Worm (Caenorhabditis elegans) whole organism, L2 larva: ENCODE results near the gene F57G9.7.

Experiments used
- C34F6.9 ChIP-seq: fragments of 150-350 bp; optimal IDR thresholded peaks from 2 replicates; lab custom pipeline; 2014; ENCODE audit warnings: missing biosample characterization, missing genetic modification characterization
- F13H6.1 ChIP-seq: sonication (generic microtip); optimal IDR thresholded peaks from 2 replicates; lab custom pipeline; 2016; ENCODE audit warnings: missing genetic modification characterization, missing compliant biosample characterization
- R02D3.7 ChIP-seq: fragments of 150-350 bp; optimal IDR thresholded peaks from 2 replicates; lab custom pipeline; 2014; ENCODE audit warnings: missing biosample characterization, missing genetic modification characterization
- Y55F3AM.14 ChIP-seq: fragments of 200-800 bp; sonication (Bioruptor generic); optimal IDR thresholded peaks from 2 replicates; lab custom pipeline; 2018; ENCODE audit warnings: mild to moderate bottlenecking, missing genetic modification characterization, missing compliant biosample characterization
- ZK546.5 ChIP-seq: sonication (generic microtip); optimal IDR thresholded peaks from 2 replicates; lab custom pipeline; 2017; ENCODE audit warnings: missing biosample characterization, missing genetic modification characterization
- alr-1 ChIP-seq: fragments of 150-350 bp; optimal IDR thresholded peaks from 2 replicates; lab custom pipeline; 2014; ENCODE audit warnings: missing biosample characterization, missing genetic modification characterization
- aly-2 ChIP-seq: fragments of 150-350 bp; optimal IDR thresholded peaks from 2 replicates; lab custom pipeline; 2014; ENCODE audit warnings: missing biosample characterization, missing genetic modification characterization
- ama-1 ChIP-seq: fragments of 150-350 bp; optimal IDR thresholded peaks from 2 replicates; lab custom pipeline; 2018; ENCODE audit warnings: inconsistent platforms
- blmp-1 ChIP-seq: sonication (generic microtip); optimal IDR thresholded peaks from 2 replicates; lab custom pipeline; 2017; ENCODE audit warnings: missing genetic modification characterization, mild to moderate bottlenecking, missing compliant biosample characterization, antibody characterized with exemption, moderate library complexity; ENCODE audit not compliant: insufficient read depth
- ceh-16 ChIP-seq: fragments of 150-350 bp; optimal IDR thresholded peaks from 2 replicates; lab custom pipeline; 2014; ENCODE audit warnings: missing biosample characterization, missing genetic modification characterization
- ceh-82 ChIP-seq: fragments of 150-350 bp; optimal IDR thresholded peaks from 2 replicates; lab custom pipeline; 2014; ENCODE audit warnings: missing biosample characterization, missing genetic modification characterization
- crh-2 ChIP-seq: sonication (generic microtip); optimal IDR thresholded peaks from 2 replicates; lab custom pipeline; 2017; ENCODE audit warnings: missing biosample characterization, missing genetic modification characterization
- egl-27 ChIP-seq: sonication (generic microtip); optimal IDR thresholded peaks from 3 replicates; lab custom pipeline; 2017; ENCODE audit warnings: missing biosample characterization, missing genetic modification reagents, missing genetic modification characterization
- elt-1 ChIP-seq: fragments of 150-350 bp; optimal IDR thresholded peaks from 2 replicates; lab custom pipeline; 2014; ENCODE audit warnings: missing biosample characterization, missing genetic modification characterization
- fos-1 ChIP-seq: fragments of 150-350 bp; optimal IDR thresholded peaks from 2 replicates; lab custom pipeline; 2014; ENCODE audit warnings: missing biosample characterization, missing genetic modification characterization
- gmeb-1 ChIP-seq: fragments of 150-350 bp; optimal IDR thresholded peaks from 2 replicates; lab custom pipeline; 2014; ENCODE audit warnings: missing biosample characterization, missing genetic modification characterization
- lin-11 ChIP-seq: fragments of 150-350 bp; sonication (generic microtip); optimal IDR thresholded peaks from 2 replicates; lab custom pipeline; 2014; ENCODE audit warnings: missing biosample characterization, missing genetic modification characterization, inconsistent platforms, mixed read lengths
- lin-13 ChIP-seq: fragments of 150-350 bp; optimal IDR thresholded peaks from 2 replicates; lab custom pipeline; 2014; ENCODE audit warnings: missing biosample characterization, missing genetic modification reagents, missing genetic modification characterization
- lin-39 ChIP-seq: fragments of 150-350 bp; optimal IDR thresholded peaks from 2 replicates; lab custom pipeline; 2014; ENCODE audit warnings: missing biosample characterization, missing genetic modification reagents, missing genetic modification characterization
- lsy-2 ChIP-seq, 2 experiments: fragments of 150-350 bp in 1 of 2; sonication (generic microtip) in 1 of 2; optimal IDR thresholded peaks; 2 replicates each; lab custom pipeline; 2014 to 2017; ENCODE audit warnings: missing biosample characterization in 2 of 2, missing genetic modification characterization in 2 of 2
- mab-5 ChIP-seq: fragments of 150-350 bp; optimal IDR thresholded peaks from 2 replicates; lab custom pipeline; 2014; ENCODE audit warnings: missing biosample characterization, missing genetic modification characterization
- mdl-1 ChIP-seq, 2 experiments: fragments of 150-350 bp in 1 of 2; sonication (generic microtip) in 1 of 2; optimal IDR thresholded peaks; 2 replicates each; lab custom pipeline; 2017; ENCODE audit warnings: missing biosample characterization in 2 of 2, missing genetic modification characterization in 2 of 2
- nhr-10 ChIP-seq: sonication (generic microtip); optimal IDR thresholded peaks from 2 replicates; lab custom pipeline; 2017; ENCODE audit warnings: missing biosample characterization, missing genetic modification characterization
- nhr-11 ChIP-seq: fragments of 150-350 bp; optimal IDR thresholded peaks from 2 replicates; lab custom pipeline; 2014; ENCODE audit warnings: missing biosample characterization, missing genetic modification characterization
- nhr-12 ChIP-seq: fragments of 150-350 bp; optimal IDR thresholded peaks from 2 replicates; lab custom pipeline; 2014; ENCODE audit warnings: missing biosample characterization, missing genetic modification characterization
- nhr-129 ChIP-seq: fragments of 150-350 bp; optimal IDR thresholded peaks from 2 replicates; lab custom pipeline; 2014; ENCODE audit warnings: missing biosample characterization, missing genetic modification characterization
- nhr-25 ChIP-seq: fragments of 150-350 bp; sonication (generic microtip); optimal IDR thresholded peaks from 3 replicates; lab custom pipeline; 2014; ENCODE audit warnings: missing biosample characterization, missing genetic modification characterization
- nhr-6 ChIP-seq: fragments of 150-350 bp; optimal IDR thresholded peaks from 2 replicates; lab custom pipeline; 2014; ENCODE audit warnings: missing biosample characterization, missing genetic modification characterization
- nhr-77 ChIP-seq: fragments of 150-350 bp; optimal IDR thresholded peaks from 2 replicates; lab custom pipeline; 2014; ENCODE audit warnings: missing biosample characterization, missing genetic modification characterization
- peb-1 ChIP-seq: fragments of 150-350 bp; optimal IDR thresholded peaks from 2 replicates; lab custom pipeline; 2014; ENCODE audit warnings: missing biosample characterization, missing genetic modification characterization
- sem-4 ChIP-seq: fragments of 150-350 bp; optimal IDR thresholded peaks from 2 replicates; lab custom pipeline; 2014; ENCODE audit warnings: missing biosample characterization, missing genetic modification reagents, missing genetic modification characterization
- skn-1 ChIP-seq: sonication (generic microtip); optimal IDR thresholded peaks from 2 replicates; lab custom pipeline; 2017; ENCODE audit warnings: missing biosample characterization, missing genetic modification characterization
- sma-9 ChIP-seq, 2 experiments: fragments of 150-350 bp in 1 of 2; sonication (generic microtip) in 1 of 2; optimal IDR thresholded peaks; 2 replicates each; lab custom pipeline; 2014 to 2016; ENCODE audit warnings: missing genetic modification characterization in 2 of 2, mild to moderate bottlenecking in 1 of 2, missing biosample characterization in 1 of 2, missing compliant biosample characterization in 1 of 2, missing genetic modification reagents in 1 of 2, moderate library complexity in 1 of 2
- snpc-4 ChIP-seq: fragments of 150-350 bp; optimal IDR thresholded peaks from 2 replicates; lab custom pipeline; 2014; ENCODE audit warnings: missing biosample characterization, missing genetic modification characterization
- unc-39 ChIP-seq: fragments of 150-350 bp; optimal IDR thresholded peaks from 2 replicates; lab custom pipeline; 2014; ENCODE audit warnings: missing biosample characterization, missing genetic modification characterization
- unc-55 ChIP-seq: fragments of 150-350 bp; sonication (generic microtip); optimal IDR thresholded peaks from 3 replicates; lab custom pipeline; 2014; ENCODE audit warnings: missing biosample characterization, missing genetic modification reagents, missing genetic modification characterization
- unc-62 ChIP-seq: fragments of 150-350 bp; optimal IDR thresholded peaks from 2 replicates; lab custom pipeline; 2014; ENCODE audit warnings: missing biosample characterization, missing genetic modification reagents, missing genetic modification characterization
- zag-1 ChIP-seq: fragments of 150-350 bp; optimal IDR thresholded peaks from 2 replicates; lab custom pipeline; 2014; ENCODE audit warnings: missing biosample characterization, missing genetic modification characterization
- ztf-1 ChIP-seq: fragments of 200-800 bp; sonication (Bioruptor generic); conservative IDR thresholded peaks from 2 replicates; pipeline ENCODE4 v1.3.6; 2022; ENCODE audit warnings: missing genetic modification characterization, missing compliant biosample characterization
- ztf-11 ChIP-seq: sonication (generic microtip); optimal IDR thresholded peaks from 2 replicates; lab custom pipeline; 2017; ENCODE audit warnings: missing biosample characterization, missing genetic modification characterization
- ztf-4 ChIP-seq: fragments of 150-350 bp; optimal IDR thresholded peaks from 2 replicates; lab custom pipeline; 2014; ENCODE audit warnings: missing biosample characterization, missing genetic modification characterization

Gene F57G9.7

DNA sequence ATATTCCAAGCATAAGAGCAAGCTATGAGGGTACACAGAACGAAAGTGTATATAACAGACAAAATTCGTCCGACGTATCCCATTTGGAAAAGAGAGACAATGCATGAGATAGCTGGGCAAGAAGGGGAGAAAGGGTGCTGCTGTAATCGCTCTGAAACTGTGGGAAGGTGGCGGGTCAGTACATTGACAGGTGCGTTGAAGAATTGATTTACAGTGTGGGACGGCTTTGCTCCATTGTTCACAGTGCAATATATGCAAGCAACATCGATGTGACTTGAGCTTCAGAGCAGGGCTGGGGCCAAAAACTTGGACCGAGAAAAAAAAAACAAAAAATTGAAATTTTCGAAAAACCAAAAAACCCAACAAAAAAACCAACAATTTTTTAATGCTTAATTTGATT lies 12.6 kb upstream of the F57G9.7 start, which contains the start of gene F57G9.3:
F57G9.3 (minus strand) TSS at position 101 of the 400 bp plus-strand sequence.
- TF ChIP-seq elt-1 (tag; lab: Kevin White, UChicago) (no peak), fos-1 (tag; lab: Kevin White, UChicago) (no peak), ztf-1 (GFP tag; lab: Robert Waterston, UW) (no peak), ama-1 (lab: Kevin White, UChicago) (no peak)

DNA sequence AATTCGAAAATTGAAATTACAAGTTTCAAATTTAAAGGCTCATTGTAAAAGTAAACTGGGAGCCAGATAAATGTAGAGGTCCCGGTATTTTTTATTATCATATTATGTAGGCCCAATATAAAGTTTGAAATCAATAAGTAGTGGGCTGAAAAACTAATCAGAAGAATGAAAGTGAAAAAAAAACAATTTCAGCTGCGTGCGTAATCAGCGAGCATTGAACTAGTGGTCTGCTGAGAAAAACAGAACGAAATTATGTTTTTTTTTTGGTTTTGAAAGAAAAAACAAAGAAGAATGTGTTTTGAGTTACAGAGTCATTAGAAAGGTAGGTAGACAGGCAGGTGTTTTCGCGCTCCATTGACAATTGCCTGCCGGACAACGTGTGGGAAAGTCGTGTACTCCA lies 11.2 kb upstream of the F57G9.7 start, which contains the start of gene sre-31:
sre-31 (minus strand) TSS at position 101 of the 400 bp plus-strand sequence.
- TF ChIP-seq crh-2 (tag; lab: Kevin White, UChicago) (no peak), elt-1 (tag; lab: Kevin White, UChicago) (no peak), ztf-4 (tag; lab: Kevin White, UChicago) (no peak), nhr-10 (no peak), unc-55 (GFP tag; lab: Kevin White, UChicago) (no peak), nhr-12 (tag; lab: Kevin White, UChicago) (no peak), aly-2 (tag; lab: Kevin White, UChicago) (no peak), nhr-25 (tag; lab: Kevin White, UChicago) (no peak), lin-39 (tag; lab: Kevin White, UChicago) (no peak), zag-1 (no peak), mab-5 (tag; lab: Kevin White, UChicago) (no peak), fos-1 (tag; lab: Kevin White, UChicago) (no peak), nhr-77 (tag; lab: Kevin White, UChicago) (no peak), C34F6.9 (tag; lab: Kevin White, UChicago) (no peak), ama-1 (lab: Kevin White, UChicago) (no peak), lin-13 (no peak)
- TF ChIP-seq, all 48 proteins: peak for 0

DNA sequence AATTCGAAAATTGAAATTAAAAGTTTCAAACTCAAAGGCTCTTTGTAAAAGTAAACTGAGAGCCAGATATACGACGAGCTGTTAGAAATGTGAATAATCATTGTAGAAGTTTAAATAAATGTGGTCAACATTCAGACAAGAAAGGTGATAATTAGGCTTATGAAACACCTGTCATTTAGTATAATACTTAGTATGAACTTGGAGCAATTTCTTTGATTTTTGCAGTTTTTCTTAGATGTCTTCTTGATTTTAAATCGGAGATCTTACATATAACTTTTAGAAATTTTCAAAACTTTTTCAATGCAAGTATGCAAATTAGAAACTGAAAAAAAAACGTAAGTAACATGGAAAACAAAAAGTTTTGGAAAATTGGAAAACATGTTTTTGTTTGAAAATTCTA lies 8.8 kb upstream of the F57G9.7 start, which contains the start of gene sre-30:
sre-30 (minus strand) TSS at position 101 of the 400 bp plus-strand sequence.
- TF ChIP-seq unc-62 (GFP tag; lab: Kevin White, UChicago) (no peak), nhr-10 (no peak), lin-39 (tag; lab: Kevin White, UChicago) (no peak), nhr-6 (no peak), R02D3.7 (tag; lab: Kevin White, UChicago) (no peak), ztf-11 (no peak), ceh-82 (no peak), elt-1 (tag; lab: Kevin White, UChicago) (no peak), fos-1 (tag; lab: Kevin White, UChicago) (no peak), aly-2 (tag; lab: Kevin White, UChicago) (no peak), ZK546.5 (no peak), sma-9 (GFP tag; optimal IDR thresholded peaks at IDR 0.05; lab: Kevin White, UChicago) (no peak), sma-9 (tag; optimal IDR thresholded peaks at IDR 0.05; lab: Kevin White, UChicago) (no peak), F13H6.1 (tag; lab: Kevin White, UChicago) (no peak), peb-1 (no peak), alr-1 (tag; lab: Kevin White, UChicago) (no peak), Y55F3AM.14 (no peak), ceh-16 (no peak), blmp-1 (tag; lab: Kevin White, UChicago) (no peak), lin-13 (no peak)

DNA sequence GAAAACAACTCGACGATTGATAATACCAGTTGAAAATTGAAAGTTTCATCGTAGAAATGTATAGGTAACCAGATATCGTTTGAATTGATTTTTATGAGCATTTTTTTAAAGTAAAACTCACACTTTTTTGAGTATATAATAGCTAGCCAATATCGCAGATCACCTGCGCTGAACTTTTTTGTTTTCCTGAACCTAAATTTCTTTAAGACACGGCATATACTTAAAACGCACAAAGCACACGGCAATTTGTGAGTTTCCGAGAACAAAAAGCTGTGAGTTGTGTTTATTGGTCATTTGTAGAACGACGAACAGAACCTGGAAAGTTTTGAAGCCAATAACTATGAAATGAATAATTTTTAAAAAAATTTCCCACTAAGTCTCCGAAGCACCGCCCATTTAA lies 4.2 kb upstream of the F57G9.7 start, which contains the start of gene sre-29:
sre-29 (minus strand) TSS at position 101 of the 400 bp plus-strand sequence.
- no peak for TF ChIP-seq nhr-6
- no peak for TF ChIP-seq sem-4 (tag; lab: Kevin White, UChicago)
- no peak for TF ChIP-seq F13H6.1 (tag; lab: Kevin White, UChicago)
- no peak for TF ChIP-seq R02D3.7 (tag; lab: Kevin White, UChicago)
- no peak for TF ChIP-seq gmeb-1

DNA sequence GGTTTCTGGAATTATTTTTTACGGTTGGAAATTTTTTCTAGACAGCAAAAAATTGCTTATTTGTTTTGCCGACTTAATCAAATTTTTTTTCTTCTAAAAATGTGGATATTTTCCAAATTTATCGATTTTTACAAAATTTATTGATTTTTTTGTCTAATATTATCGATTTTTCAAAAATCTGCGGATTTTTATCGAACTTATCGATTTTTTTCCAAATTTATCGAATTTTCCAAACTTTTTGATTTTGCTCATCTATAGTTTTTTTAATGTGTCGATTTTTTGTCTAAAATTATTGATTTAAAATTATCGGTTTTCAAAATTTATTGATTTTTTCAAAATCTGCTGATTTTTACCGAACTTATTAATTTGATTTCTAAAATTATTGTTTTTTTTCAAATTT lies 3.4 kb downstream of the F57G9.7 start:
- TF ChIP-seq skn-1 (tag; lab: Kevin White, UChicago) (no peak), blmp-1 (tag; lab: Kevin White, UChicago) (no peak), ceh-82 (no peak), sem-4 (tag; lab: Kevin White, UChicago) (no peak), lin-11 (tag; lab: Kevin White, UChicago) (no peak), snpc-4 (tag; lab: Kevin White, UChicago) (no peak), mdl-1 (tag; optimal IDR thresholded peaks at IDR 0.05; lab: Kevin White, UChicago) (no peak), lsy-2 (tag; optimal IDR thresholded peaks at IDR 0.05; lab: Kevin White, UChicago) (no peak), ZK546.5 (no peak), nhr-11 (tag; lab: Kevin White, UChicago) (no peak), unc-39 (tag; lab: Kevin White, UChicago) (no peak), egl-27 (tag; lab: Kevin White, UChicago) (no peak), nhr-77 (tag; lab: Kevin White, UChicago) (no peak), zag-1 (no peak), nhr-129 (tag; lab: Kevin White, UChicago) (no peak), unc-55 (GFP tag; lab: Kevin White, UChicago) (no peak), ztf-11 (no peak)
